Worm (Caenorhabditis elegans): Measurements from ENCODE around the gene algn-1.

Gene algn-1

ce11 chrIII:6421473-6421872 is 38.4 kb upstream of the algn-1 start:
- TF ChIP-seq nhr-85 (tag) (peak; percentile 74), nhr-71 (tag; optimal IDR thresholded peaks at IDR 0.05) (no peak), C34B4.2 (tag; optimal IDR thresholded peaks at IDR 0.05) (no peak), ceh-82 (tag; optimal IDR thresholded peaks at IDR 0.05) (no peak), zag-1 (tag; optimal IDR thresholded peaks at IDR 0.05) (no peak), ama-1 (optimal IDR thresholded peaks at IDR 0.05) (no peak)

- TF ChIP-seq lin-14 (GFP tag; optimal IDR thresholded peaks at IDR 0.05): peak; percentile 41
- TF ChIP-seq unc-62 (GFP tag; optimal IDR thresholded peaks at IDR 0.05): no peak
- no peak for TF ChIP-seq alr-1 (tag; optimal IDR thresholded peaks at IDR 0.05; ENCODE audit: borderline replicate concordance)
- no peak for TF ChIP-seq hlh-17 (GFP tag; optimal IDR thresholded peaks at IDR 0.05; ENCODE audit: borderline replicate concordance)
- TF ChIP-seq nhr-12 (tag; optimal IDR thresholded peaks at IDR 0.05): no peak
- no peak for TF ChIP-seq lsy-2 (tag; optimal IDR thresholded peaks at IDR 0.05)
- no peak for TF ChIP-seq fkh-10 (GFP tag; optimal IDR thresholded peaks at IDR 0.05)
- no peak for TF ChIP-seq pax-3 (tag; optimal IDR thresholded peaks at IDR 0.05)
- TF ChIP-seq efl-3 (GFP tag; optimal IDR thresholded peaks at IDR 0.05): no peak
- no peak for TF ChIP-seq mep-1 (tag; optimal IDR thresholded peaks at IDR 0.05)
- TF ChIP-seq ceh-82 (tag; optimal IDR thresholded peaks at IDR 0.05): no peak
- no peak for TF ChIP-seq ztf-11 (tag; optimal IDR thresholded peaks at IDR 0.05)
- TF ChIP-seq elt-3 (tag; optimal IDR thresholded peaks at IDR 0.05): no peak
- no peak for TF ChIP-seq snpc-4 (tag; optimal IDR thresholded peaks at IDR 0.05)
- TF ChIP-seq elt-2 (tag; optimal IDR thresholded peaks at IDR 0.05): peak; percentile 72
- peak; percentile 28 for TF ChIP-seq nhr-71 (tag; optimal IDR thresholded peaks at IDR 0.05)
- no peak for TF ChIP-seq nhr-28 (tag; optimal IDR thresholded peaks at IDR 0.05)
- TF ChIP-seq pqm-1 (tag; optimal IDR thresholded peaks at IDR 0.05): no peak
- TF ChIP-seq ceh-88 (GFP tag; IDR thresholded peaks at IDR 0.05): no peak
- no peak for TF ChIP-seq sox-4 (tag; optimal IDR thresholded peaks at IDR 0.05)
- TF ChIP-seq nhr-47 (tag; optimal IDR thresholded peaks at IDR 0.05): no peak
- no peak for TF ChIP-seq fkh-4 (tag; optimal IDR thresholded peaks at IDR 0.05; ENCODE audit: borderline replicate concordance)
- no peak for TF ChIP-seq swsn-7 (tag; optimal IDR thresholded peaks at IDR 0.05)
- no peak for TF ChIP-seq fkh-8 (tag; optimal IDR thresholded peaks at IDR 0.05)
- no peak for TF ChIP-seq egl-13 (tag; optimal IDR thresholded peaks at IDR 0.05)
- peak in 1 of 2 experiments; percentile 31 for TF ChIP-seq mdl-1 (tag; optimal IDR thresholded peaks at IDR 0.05)
- no peak for TF ChIP-seq nhr-237 (tag; optimal IDR thresholded peaks at IDR 0.05)
- TF ChIP-seq pag-3 (tag; optimal IDR thresholded peaks at IDR 0.05; ENCODE audit: borderline replicate concordance, insufficient read depth): no peak
- no peak for TF ChIP-seq nhr-76 (tag; optimal IDR thresholded peaks at IDR 0.05)
- no peak for TF ChIP-seq C16A3.4 (tag; optimal IDR thresholded peaks at IDR 0.05)
- no peak for TF ChIP-seq hpl-2 (GFP tag; optimal IDR thresholded peaks at IDR 0.05)
- no peak for TF ChIP-seq F16B12.6 (tag; optimal IDR thresholded peaks at IDR 0.05)
- TF ChIP-seq unc-30 (tag; optimal IDR thresholded peaks at IDR 0.05): no peak
- no peak for TF ChIP-seq nhr-11 (tag; optimal IDR thresholded peaks at IDR 0.05)
- no peak for TF ChIP-seq ceh-63 (GFP tag; optimal IDR thresholded peaks at IDR 0.05)
- peak; percentile 35 for TF ChIP-seq nhr-90 (tag; optimal IDR thresholded peaks at IDR 0.05; ENCODE audit: poor library complexity)
- no peak for TF ChIP-seq xbp-1 (tag; optimal IDR thresholded peaks at IDR 0.05)
- TF ChIP-seq lin-15B (tag; optimal IDR thresholded peaks at IDR 0.05): no peak
- no peak for TF ChIP-seq C04F5.9 (tag; optimal IDR thresholded peaks at IDR 0.05)
- TF ChIP-seq nhr-84 (tag; optimal IDR thresholded peaks at IDR 0.05): no peak
- no peak for TF ChIP-seq ceh-8 (GFP tag; optimal IDR thresholded peaks at IDR 0.05)
- no peak for TF ChIP-seq egl-27 (tag; optimal IDR thresholded peaks at IDR 0.05)
- no peak for TF ChIP-seq fos-1 (tag; optimal IDR thresholded peaks at IDR 0.05)
- no peak for TF ChIP-seq tbx-2 (tag; optimal IDR thresholded peaks at IDR 0.05)
- no peak for TF ChIP-seq hlh-4 (tag; optimal IDR thresholded peaks at IDR 0.05)
- no peak for TF ChIP-seq lin-39 (tag; optimal IDR thresholded peaks at IDR 0.05)
- no peak for TF ChIP-seq mef-2 (tag; optimal IDR thresholded peaks at IDR 0.05)
- TF ChIP-seq C34B4.2 (tag; optimal IDR thresholded peaks at IDR 0.05): no peak
These were observed 37.9 kb upstream of the algn-1 start for ce11 chrIII:6421973-6422511.

Measured in whole organism, L1 larva.